Fruit fly (Drosophila melanogaster) whole organism, adult: Measurements from ENCODE around the gene Ssk.

ENCODE experiments used
- CG11617 ChIP-seq: fragments of 200-800 bp; sonication (Bioruptor generic); optimal IDR thresholded peaks from 2 replicates; lab custom pipeline; 2017; ENCODE audit warnings: mild to moderate bottlenecking, missing biosample characterization, missing genetic modification reagents, missing genetic modification characterization
- CG12768 ChIP-seq: fragments of 200-800 bp; sonication (Bioruptor generic); optimal IDR thresholded peaks from 2 replicates; lab custom pipeline; 2017; ENCODE audit warnings: missing biosample characterization, missing genetic modification characterization, mild to moderate bottlenecking, moderate library complexity, missing genetic modification reagents
- CG14711 ChIP-seq: fragments of 200-800 bp; sonication (Bioruptor generic); optimal IDR thresholded peaks from 2 replicates; lab custom pipeline; 2018; ENCODE audit warnings: missing biosample characterization, mild to moderate bottlenecking, missing genetic modification characterization, moderate library complexity
- CG1620 ChIP-seq: fragments of 200-800 bp; sonication (Bioruptor generic); optimal IDR thresholded peaks from 2 replicates; lab custom pipeline; 2016; ENCODE audit warnings: missing biosample characterization, missing genetic modification characterization
- CG33017 ChIP-seq: fragments of 200-800 bp; sonication (Bioruptor generic); optimal IDR thresholded peaks from 2 replicates; lab custom pipeline; 2018; ENCODE audit warnings: missing biosample characterization, mild to moderate bottlenecking, missing genetic modification characterization, moderate library complexity
- CG5204 ChIP-seq: fragments of 200-800 bp; sonication (Bioruptor generic); optimal IDR thresholded peaks from 2 replicates; lab custom pipeline; 2016; ENCODE audit warnings: missing biosample characterization, missing genetic modification characterization
- CG7045 ChIP-seq: fragments of 200-800 bp; sonication (Bioruptor generic); optimal IDR thresholded peaks from 2 replicates; lab custom pipeline; 2017; ENCODE audit warnings: missing biosample characterization, mild to moderate bottlenecking, missing genetic modification characterization
- CG7101 ChIP-seq: fragments of 200-800 bp; sonication (Bioruptor generic); optimal IDR thresholded peaks from 2 replicates; lab custom pipeline; 2018; ENCODE audit warnings: missing biosample characterization, mild to moderate bottlenecking, missing genetic modification characterization, moderate library complexity
- Clk ChIP-seq: fragments of 200-800 bp; sonication (Bioruptor generic); optimal IDR thresholded peaks from 2 replicates; lab custom pipeline; 2017; ENCODE audit warnings: missing biosample characterization, missing genetic modification characterization
- Crg-1 ChIP-seq: fragments of 200-800 bp; sonication (Bioruptor generic); optimal IDR thresholded peaks from 2 replicates; lab custom pipeline; 2016; ENCODE audit warnings: missing biosample characterization, missing genetic modification characterization
- Hr96 ChIP-seq: fragments of 200-800 bp; sonication (Bioruptor generic); optimal IDR thresholded peaks from 2 replicates; lab custom pipeline; 2016; ENCODE audit warnings: missing biosample characterization, missing genetic modification characterization
- Mnt ChIP-seq: fragments of 200-800 bp; sonication (Bioruptor generic); optimal IDR thresholded peaks from 2 replicates; lab custom pipeline; 2016; ENCODE audit warnings: missing biosample characterization, mild to moderate bottlenecking, missing genetic modification characterization
- bab1 ChIP-seq: fragments of 200-800 bp; sonication (Bioruptor generic); optimal IDR thresholded peaks from 3 replicates; lab custom pipeline; 2019; ENCODE audit warnings: missing biosample characterization, mild to moderate bottlenecking, missing genetic modification characterization, moderate library complexity
- cic ChIP-seq: fragments of 200-800 bp; sonication (Bioruptor generic); optimal IDR thresholded peaks from 2 replicates; lab custom pipeline; 2017; ENCODE audit warnings: missing biosample characterization, mild to moderate bottlenecking, missing genetic modification characterization, moderate library complexity
- cnc ChIP-seq, 2 experiments: fragments of >200 bp; optimal IDR thresholded peaks; 2 replicates each; lab custom pipeline; 2017
- kay ChIP-seq: fragments of 200-800 bp; sonication (Bioruptor generic); peaks from one replicate; lab custom pipeline; 2016; ENCODE audit warnings: missing biosample characterization, missing genetic modification characterization, borderline replicate concordance
- ovo ChIP-seq: fragments of 200-800 bp; sonication (Bioruptor generic); optimal IDR thresholded peaks from 2 replicates; lab custom pipeline; 2016; ENCODE audit warnings: missing biosample characterization, missing genetic modification characterization
- pad ChIP-seq: fragments of 200-800 bp; sonication (Bioruptor generic); optimal IDR thresholded peaks from 3 replicates; lab custom pipeline; 2017; ENCODE audit warnings: missing biosample characterization, missing genetic modification characterization, mild to moderate bottlenecking, moderate library complexity, missing genetic modification reagents
- tj ChIP-seq: fragments of 200-800 bp; sonication (Bioruptor generic); optimal IDR thresholded peaks from 3 replicates; lab custom pipeline; 2017; ENCODE audit warnings: missing biosample characterization, mild to moderate bottlenecking, missing genetic modification characterization, moderate library complexity
- toe ChIP-seq: fragments of 200-800 bp; sonication (Bioruptor generic); optimal IDR thresholded peaks from 2 replicates; lab custom pipeline; 2016; ENCODE audit warnings: missing biosample characterization, missing genetic modification characterization

Gene Ssk

dm6 chr3L:20222617-20223016, 34.3 kb downstream of the Ssk start:
- TF ChIP-seq tj (GFP tag; lab: Kevin White, UChicago) (no peak), CG1620 (GFP tag; lab: Kevin White, UChicago) (no peak), CG14711 (tag; lab: Kevin White, UChicago) (no peak), kay (GFP tag; lab: Kevin White, UChicago) (no peak), Clk (no peak), CG7101 (tag; lab: Kevin White, UChicago) (no peak), CG7045 (no peak), CG33017 (tag; lab: Kevin White, UChicago) (no peak), cic (no peak), toe (GFP tag; lab: Kevin White, UChicago) (no peak)

dm6 chr3L:20223398-20223951, 35.2 kb downstream of the Ssk start, which contains the start of gene CG17147:
Gene CG17147, plus strand, starts transcription at chr3L:20223932.
- TF ChIP-seq cic (no peak), tj (GFP tag; lab: Kevin White, UChicago) (no peak), bab1 (GFP tag; lab: Kevin White, UChicago) (no peak), CG33017 (tag; lab: Kevin White, UChicago) (no peak), CG12768 (GFP tag; lab: Kevin White, UChicago) (no peak), CG14711 (tag; lab: Kevin White, UChicago) (no peak), toe (GFP tag; lab: Kevin White, UChicago) (no peak), cnc (optimal IDR thresholded peaks at IDR 0.05; lab: Kevin White, UChicago) (no peak), pad (GFP tag; lab: Kevin White, UChicago) (no peak), CG5204 (no peak), kay (GFP tag; lab: Kevin White, UChicago) (no peak), Crg-1 (no peak), CG7101 (tag; lab: Kevin White, UChicago) (no peak), CG7045 (no peak), ovo (GFP tag; lab: Kevin White, UChicago) (no peak), CG11617 (GFP tag; lab: Kevin White, UChicago) (no peak)

dm6 chr3L:20226153-20226552, 37.8 kb downstream of the Ssk start:
- TF ChIP-seq kay (GFP tag; lab: Kevin White, UChicago), result no peak
- peak; percentile 36 for TF ChIP-seq bab1 (GFP tag; lab: Kevin White, UChicago)
- no peak for TF ChIP-seq tj (GFP tag; lab: Kevin White, UChicago)

- TF ChIP-seq ovo (GFP tag; lab: Kevin White, UChicago) (peak; percentile 70), pad (GFP tag; lab: Kevin White, UChicago) (peak; percentile 46), CG33017 (tag; lab: Kevin White, UChicago) (peak; percentile 33), CG11617 (GFP tag; lab: Kevin White, UChicago) (no peak), Mnt (peak; percentile 57), Clk (no peak), cnc (optimal IDR thresholded peaks at IDR 0.05; lab: Kevin White, UChicago) (no peak), CG12768 (GFP tag; lab: Kevin White, UChicago) (peak; percentile 49), bab1 (GFP tag; lab: Kevin White, UChicago) (peak; percentile 33), toe (GFP tag; lab: Kevin White, UChicago) (peak; percentile 1), cic (peak; percentile 85)
Observed at dm6 chr3L:20230178-20230775, 42.0 kb downstream of the Ssk start.

dm6 chr3L:20231369-20231768, 43.0 kb downstream of the Ssk start, which contains the start of gene CG13813:
Gene CG13813, plus strand, starts transcription at chr3L:20231669.
- TF ChIP-seq Mnt, result no peak
- TF ChIP-seq CG11617 (GFP tag; lab: Kevin White, UChicago), result no peak
- no peak for TF ChIP-seq CG1620 (GFP tag; lab: Kevin White, UChicago)
- TF ChIP-seq Clk, result no peak
- no peak for TF ChIP-seq ovo (GFP tag; lab: Kevin White, UChicago)
- TF ChIP-seq cnc (optimal IDR thresholded peaks at IDR 0.05; lab: Kevin White, UChicago), result no peak
- no peak for TF ChIP-seq toe (GFP tag; lab: Kevin White, UChicago)
- no peak for TF ChIP-seq bab1 (GFP tag; lab: Kevin White, UChicago)
- TF ChIP-seq CG33017 (tag; lab: Kevin White, UChicago), result no peak

- TF ChIP-seq Mnt (no peak), CG11617 (GFP tag; lab: Kevin White, UChicago) (no peak), CG33017 (tag; lab: Kevin White, UChicago) (no peak), CG7101 (tag; lab: Kevin White, UChicago) (no peak), ovo (GFP tag; lab: Kevin White, UChicago) (no peak), CG1620 (GFP tag; lab: Kevin White, UChicago) (no peak), CG14711 (tag; lab: Kevin White, UChicago) (no peak), CG12768 (GFP tag; lab: Kevin White, UChicago) (no peak), toe (GFP tag; lab: Kevin White, UChicago) (no peak), Hr96 (GFP tag; lab: Kevin White, UChicago) (no peak), bab1 (GFP tag; lab: Kevin White, UChicago) (no peak), Clk (no peak), kay (GFP tag; lab: Kevin White, UChicago) (no peak), cic (no peak), tj (GFP tag; lab: Kevin White, UChicago) (no peak), Crg-1 (no peak)
Observed at dm6 chr3L:20237167-20237566, 48.8 kb downstream of the Ssk start.
